Fruit fly (Drosophila melanogaster) whole organism, embryonic: ENCODE results near the gene Tsp29Fb.

Experiments used
- B-H1 ChIP-seq: fragments of 200-800 bp; sonication (Bioruptor generic); IDR thresholded peaks from 3 replicates; pipeline ENCODE4 v1.3.6; 2022; ENCODE audit warnings: missing biosample characterization, missing genetic modification characterization
- CG10147 ChIP-seq: fragments of 200-800 bp; sonication (Bioruptor generic); optimal IDR thresholded peaks from 2 replicates; lab custom pipeline; 2019; ENCODE audit warnings: missing biosample characterization, mild to moderate bottlenecking, missing genetic modification characterization, moderate library complexity
- CG10209 ChIP-seq: fragments of 200-800 bp; sonication (Bioruptor generic); optimal IDR thresholded peaks from 3 replicates; lab custom pipeline; 2017; ENCODE audit warnings: missing biosample characterization, mild to moderate bottlenecking, missing genetic modification characterization, missing genetic modification reagents
- CG10267 ChIP-seq: fragments of 200-800 bp; sonication (Bioruptor generic); optimal IDR thresholded peaks from 2 replicates; lab custom pipeline; 2018; ENCODE audit warnings: missing biosample characterization, mild to moderate bottlenecking, missing genetic modification characterization, moderate library complexity
- CG10321 ChIP-seq: fragments of 200-800 bp; sonication (Bioruptor generic); IDR thresholded peaks from 2 replicates; pipeline ENCODE4 v1.3.6; 2022; ENCODE audit warnings: missing biosample characterization, missing genetic modification characterization
- CG10543 ChIP-seq: fragments of 200-800 bp; sonication (Bioruptor generic); optimal IDR thresholded peaks from 3 replicates; lab custom pipeline; 2017; ENCODE audit warnings: missing biosample characterization, mild to moderate bottlenecking, missing genetic modification characterization, moderate library complexity
- CG11504 ChIP-seq: fragments of 200-800 bp; sonication (Bioruptor generic); optimal IDR thresholded peaks from 3 replicates; lab custom pipeline; 2019; ENCODE audit warnings: missing biosample characterization, mild to moderate bottlenecking, missing genetic modification characterization, moderate library complexity
- CG11696 ChIP-seq: fragments of 200-800 bp; sonication (Bioruptor generic); IDR thresholded peaks from 2 replicates; pipeline ENCODE4 v1.3.6; 2022; ENCODE audit warnings: missing biosample characterization, missing genetic modification characterization
- CG12155 ChIP-seq: fragments of 200-800 bp; sonication (Bioruptor generic); optimal IDR thresholded peaks from 3 replicates; lab custom pipeline; 2016; ENCODE audit warnings: missing biosample characterization, missing genetic modification characterization
- CG12391 ChIP-seq: fragments of 200-800 bp; sonication (Bioruptor generic); optimal IDR thresholded peaks from 3 replicates; lab custom pipeline; 2018; ENCODE audit warnings: missing biosample characterization, mild to moderate bottlenecking, missing genetic modification characterization, moderate library complexity
- CG13296 ChIP-seq: fragments of 200-800 bp; sonication (Bioruptor generic); optimal IDR thresholded peaks from 3 replicates; lab custom pipeline; 2018; ENCODE audit warnings: missing biosample characterization, mild to moderate bottlenecking, missing genetic modification characterization
- CG14014 ChIP-seq: fragments of 200-800 bp; sonication (Bioruptor generic); IDR thresholded peaks from 2 replicates; pipeline ENCODE4 v1.3.6; 2022; ENCODE audit warnings: missing biosample characterization, missing genetic modification characterization
- CG15514 ChIP-seq: fragments of 200-800 bp; sonication (Bioruptor generic); optimal IDR thresholded peaks from 3 replicates; lab custom pipeline; 2017; ENCODE audit warnings: missing biosample characterization, missing genetic modification characterization, mild to moderate bottlenecking, moderate library complexity, missing genetic modification reagents
- CG1603 ChIP-seq: fragments of 200-800 bp; sonication (Bioruptor generic); optimal IDR thresholded peaks from 2 replicates; lab custom pipeline; 2019; ENCODE audit warnings: missing biosample characterization, mild to moderate bottlenecking, missing genetic modification characterization, moderate library complexity
- CG16863 ChIP-seq: fragments of 200-800 bp; sonication (Bioruptor generic); optimal IDR thresholded peaks from 3 replicates; lab custom pipeline; 2016; ENCODE audit warnings: missing biosample characterization, missing genetic modification characterization
- CG18011 ChIP-seq: fragments of 200-800 bp; sonication (Bioruptor generic); optimal IDR thresholded peaks from 2 replicates; lab custom pipeline; 2017; ENCODE audit warnings: missing biosample characterization, missing genetic modification characterization, mild to moderate bottlenecking, moderate library complexity, missing genotype
- CG18619 ChIP-seq: fragments of 200-800 bp; sonication (Bioruptor generic); optimal IDR thresholded peaks from 3 replicates; lab custom pipeline; 2017; ENCODE audit warnings: missing biosample characterization, mild to moderate bottlenecking, missing genetic modification characterization
- CG2120 ChIP-seq: fragments of 200-800 bp; sonication (Bioruptor generic); optimal IDR thresholded peaks from 3 replicates; lab custom pipeline; 2016; ENCODE audit warnings: missing biosample characterization, missing genetic modification characterization
- CG6683 ChIP-seq: fragments of 200-800 bp; sonication (Bioruptor generic); optimal IDR thresholded peaks from 2 replicates; lab custom pipeline; 2017; ENCODE audit warnings: missing biosample characterization, mild to moderate bottlenecking, missing genetic modification characterization, missing genetic modification reagents
- CG7928 ChIP-seq: fragments of 200-800 bp; sonication (Bioruptor generic); optimal IDR thresholded peaks from 2 replicates; lab custom pipeline; 2017; ENCODE audit warnings: missing biosample characterization, mild to moderate bottlenecking, missing genetic modification characterization
- CG8281 ChIP-seq: fragments of 200-800 bp; sonication (Bioruptor generic); optimal IDR thresholded peaks from 2 replicates; lab custom pipeline; 2018; ENCODE audit warnings: missing biosample characterization, mild to moderate bottlenecking, missing genetic modification characterization, moderate library complexity
- CG8388 ChIP-seq: fragments of 200-800 bp; sonication (Bioruptor generic); optimal IDR thresholded peaks from 2 replicates; lab custom pipeline; 2019; ENCODE audit warnings: missing biosample characterization, mild to moderate bottlenecking, missing genetic modification characterization, moderate library complexity
- CG8944 ChIP-seq: fragments of 200-800 bp; sonication (Bioruptor generic); optimal IDR thresholded peaks from 3 replicates; lab custom pipeline; 2016; ENCODE audit warnings: missing biosample characterization, missing genetic modification characterization
- CG9609 ChIP-seq: fragments of 200-800 bp; sonication (Bioruptor generic); optimal IDR thresholded peaks from 3 replicates; lab custom pipeline; 2016; ENCODE audit warnings: missing biosample characterization, missing genetic modification characterization
- Chrac-16 ChIP-seq: fragments of 200-800 bp; sonication (Bioruptor generic); optimal IDR thresholded peaks from 3 replicates; lab custom pipeline; 2016; ENCODE audit warnings: missing biosample characterization, missing genetic modification characterization
- Dbx ChIP-seq: fragments of 200-800 bp; sonication (Bioruptor generic); IDR thresholded peaks from 3 replicates; pipeline ENCODE4 v1.3.6; 2022; ENCODE audit warnings: missing biosample characterization, missing genetic modification characterization
- Fer1 ChIP-seq: fragments of 200-800 bp; sonication (Bioruptor generic); optimal IDR thresholded peaks from 2 replicates; lab custom pipeline; 2017; ENCODE audit warnings: missing biosample characterization, mild to moderate bottlenecking, missing genetic modification characterization
- Hr51 ChIP-seq, 2 experiments: fragments of 200-800 bp; sonication (Bioruptor generic); optimal IDR thresholded peaks; 2 replicates in 1 of 2; 3 replicates in 1 of 2; lab custom pipeline; 2016 to 2018; ENCODE audit warnings: missing biosample characterization in 2 of 2, missing genetic modification characterization in 2 of 2, mild to moderate bottlenecking in 1 of 2, moderate library complexity in 1 of 2
- Max ChIP-seq: fragments of 200-800 bp; sonication (Bioruptor generic); optimal IDR thresholded peaks from 2 replicates; lab custom pipeline; 2016; ENCODE audit warnings: missing biosample characterization, mild to moderate bottlenecking, missing genetic modification characterization
- Med ChIP-seq: fragments of 200-800 bp; sonication (Bioruptor generic); peaks from one replicate; lab custom pipeline; 2016; ENCODE audit warnings: missing biosample characterization, missing genetic modification characterization, mild to moderate bottlenecking, inconsistent platforms, moderate library complexity
- Nf-YB ChIP-seq: fragments of 200-800 bp; sonication (Bioruptor generic); optimal IDR thresholded peaks from 3 replicates; lab custom pipeline; 2019; ENCODE audit warnings: missing biosample characterization, mild to moderate bottlenecking, missing genetic modification characterization, moderate library complexity
- Nf-YC ChIP-seq: fragments of 200-800 bp; optimal IDR thresholded peaks from 3 replicates; lab custom pipeline; 2019; ENCODE audit warnings: missing biosample characterization, mild to moderate bottlenecking, missing genetic modification characterization, moderate library complexity
- NfI ChIP-seq: fragments of 200-800 bp; sonication (Bioruptor generic); optimal IDR thresholded peaks from 3 replicates; lab custom pipeline; 2018; ENCODE audit warnings: missing biosample characterization, mild to moderate bottlenecking, missing genetic modification characterization, moderate library complexity
- Poxn ChIP-seq: fragments of 200-800 bp; sonication (Bioruptor generic); IDR thresholded peaks from 2 replicates; pipeline ENCODE4 v1.3.6; 2022; ENCODE audit warnings: missing biosample characterization, missing genetic modification characterization
- TFAM ChIP-seq: fragments of 200-800 bp; sonication (Bioruptor generic); optimal IDR thresholded peaks from 2 replicates; lab custom pipeline; 2017; ENCODE audit warnings: missing biosample characterization, missing genetic modification characterization, inconsistent platforms
- ac ChIP-seq: fragments of 200-800 bp; sonication (Bioruptor generic); optimal IDR thresholded peaks from 3 replicates; lab custom pipeline; 2017; ENCODE audit warnings: missing biosample characterization, mild to moderate bottlenecking, missing genetic modification characterization
- dm ChIP-seq: fragments of 200-800 bp; sonication (Bioruptor generic); optimal IDR thresholded peaks from 3 replicates; lab custom pipeline; 2016; ENCODE audit warnings: missing biosample characterization, missing genetic modification characterization
- dmrt99B ChIP-seq: fragments of 200-800 bp; sonication (Bioruptor generic); optimal IDR thresholded peaks from 2 replicates; lab custom pipeline; 2018; ENCODE audit warnings: missing biosample characterization, mild to moderate bottlenecking, missing genetic modification characterization, moderate library complexity
- dpn ChIP-seq, 2 experiments: fragments of 200-800 bp; sonication (Bioruptor generic); optimal IDR thresholded peaks; 3 replicates each; lab custom pipeline; 2016; ENCODE audit warnings: missing biosample characterization in 2 of 2, missing genetic modification characterization in 2 of 2
- ems ChIP-seq: fragments of 200-800 bp; sonication (Bioruptor generic); optimal IDR thresholded peaks from 3 replicates; lab custom pipeline; 2016; ENCODE audit warnings: missing biosample characterization, missing genetic modification characterization
- en ChIP-seq: fragments of 200-800 bp; sonication (Bioruptor generic); optimal IDR thresholded peaks from 2 replicates; lab custom pipeline; 2016; ENCODE audit warnings: missing biosample characterization, missing genetic modification characterization
- inv ChIP-seq: fragments of 200-800 bp; sonication (Bioruptor generic); IDR thresholded peaks from 2 replicates; pipeline ENCODE4 v1.3.6; 2022; ENCODE audit warnings: missing biosample characterization, missing genetic modification characterization; ENCODE audit not compliant: partially characterized antibody
- pan ChIP-seq, 4 experiments: fragments of >200 bp in 3 of 4; fragments of 200-800 bp in 1 of 4; sonication (Bioruptor generic) in 1 of 4; optimal IDR thresholded peaks in 3 of 4; IDR thresholded peaks in 1 of 4; 2 replicates each; pipeline versions ENCODE4 v1.3.6 to Lab custom; 2017 to 2022; ENCODE audit warnings: missing biosample characterization in 2 of 4, missing genetic modification characterization in 2 of 4, mixed read lengths in 1 of 4
- run ChIP-seq: fragments of 200-800 bp; sonication (Bioruptor generic); optimal IDR thresholded peaks from 3 replicates; lab custom pipeline; 2018; ENCODE audit warnings: missing biosample characterization, mild to moderate bottlenecking, missing genetic modification characterization
- seq ChIP-seq: fragments of 200-800 bp; sonication (Bioruptor generic); IDR thresholded peaks from 2 replicates; pipeline ENCODE4 v1.3.6; 2022; ENCODE audit warnings: missing biosample characterization, missing genetic modification characterization
- so ChIP-seq: fragments of 200-800 bp; sonication (Bioruptor generic); IDR thresholded peaks from 3 replicates; pipeline ENCODE4 v1.3.6; 2022; ENCODE audit warnings: missing biosample characterization, missing genetic modification characterization
- zfh1 ChIP-seq: fragments of 200-800 bp; sonication (Bioruptor generic); IDR thresholded peaks from 3 replicates; pipeline ENCODE4 v1.3.6; 2022; ENCODE audit warnings: missing biosample characterization, missing genetic modification characterization

Tsp29Fb gene

DNA sequence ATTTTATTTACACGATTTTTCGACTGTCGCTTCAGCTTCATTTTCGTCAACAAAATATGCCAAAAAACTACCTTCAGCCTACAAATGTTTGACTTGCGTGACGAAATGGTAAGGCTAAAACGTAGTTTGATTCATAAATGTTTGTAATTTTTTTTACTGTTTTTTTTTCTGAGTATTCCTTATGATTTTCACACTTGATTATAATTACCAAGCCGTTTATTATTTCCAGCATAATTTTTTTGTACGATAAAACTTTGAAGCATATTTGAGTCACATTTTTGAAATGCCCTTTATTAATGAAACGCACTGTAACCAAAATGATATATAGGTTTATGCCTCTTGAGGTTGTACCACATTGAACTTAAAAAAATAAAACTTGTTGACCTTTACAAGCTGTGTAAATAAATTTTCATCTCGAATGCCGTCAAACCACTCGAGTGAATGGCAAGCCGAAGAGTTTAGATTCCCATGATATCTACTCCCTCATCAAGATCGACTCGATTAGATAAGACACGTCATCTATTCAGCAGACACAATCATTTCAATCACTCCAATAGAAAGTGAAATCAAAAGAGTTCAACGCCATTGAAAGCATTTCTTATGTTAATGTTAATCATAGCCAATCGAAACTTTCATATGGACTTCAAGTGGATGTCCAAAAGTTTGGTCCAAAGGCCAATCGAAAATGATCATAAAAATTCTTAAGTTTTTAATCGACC lies 45.6 kb downstream of the Tsp29Fb start (continued):
- TF ChIP-seq CG12391 (tag; lab: Kevin White, UChicago): peak; percentile 53
- TF ChIP-seq CG10321 (GFP tag; lab: Robert Waterston, UW): no peak
- TF ChIP-seq CG14014 (GFP tag; lab: Robert Waterston, UW): peak; percentile 52; the same call in 1 of the 2 replicates
- TF ChIP-seq CG13296 (GFP tag; lab: Kevin White, UChicago): peak; percentile 63
- peak; percentile 2 for TF ChIP-seq CG18011
- peak; percentile 59 for TF ChIP-seq CG10209 (GFP tag; lab: Kevin White, UChicago)
- peak; percentile 29 for TF ChIP-seq CG12155
- peak; percentile 31; the same call in 1 of the 3 replicates for TF ChIP-seq Dbx (GFP tag; lab: Robert Waterston, UW)
- TF ChIP-seq NfI: peak; percentile 27
- TF ChIP-seq dm (GFP tag; lab: Kevin White, UChicago): peak; percentile 11
- peak; percentile 59 for TF ChIP-seq run (tag; lab: Kevin White, UChicago)
- peak; percentile 14 for TF ChIP-seq Max
- TF ChIP-seq Poxn (GFP tag; lab: Robert Waterston, UW): no peak
- peak; percentile 34 for TF ChIP-seq CG10267 (tag; lab: Kevin White, UChicago)
- TF ChIP-seq inv (GFP tag; lab: Robert Waterston, UW): no peak
- TF ChIP-seq CG16863 (GFP tag; lab: Kevin White, UChicago): peak; percentile 27
- peak; percentile 11 for TF ChIP-seq Nf-YB (GFP tag; lab: Kevin White, UChicago)
- TF ChIP-seq CG10147 (GFP tag; lab: Kevin White, UChicago): peak; percentile 50
- no peak for TF ChIP-seq pan (optimal IDR thresholded peaks at IDR 0.05; lab: Kevin White, UChicago)
- TF ChIP-seq pan (GFP tag; optimal IDR thresholded peaks at IDR 0.05 in 1 of 2, IDR thresholded peaks at IDR 0.05 in 1 of 2): peak in 1 of 2 experiments; percentile 60
- TF ChIP-seq CG10543 (GFP tag; lab: Kevin White, UChicago): peak; percentile 2
- peak; percentile 7 for TF ChIP-seq CG15514
- peak; percentile 27 for TF ChIP-seq Chrac-16 (GFP tag; lab: Kevin White, UChicago)
- peak; percentile 78 for TF ChIP-seq CG11504
- TF ChIP-seq CG11696 (GFP tag; lab: Robert Waterston, UW): peak; percentile 53
- TF ChIP-seq so (GFP tag; lab: Robert Waterston, UW): peak; percentile 70; the same call in 1 of the 3 replicates
- no peak for TF ChIP-seq CG9609 (GFP tag; lab: Kevin White, UChicago)
- no peak for TF ChIP-seq TFAM (GFP tag; lab: Kevin White, UChicago)
- TF ChIP-seq ac (GFP tag; lab: Kevin White, UChicago): no peak
- peak; percentile 34 to 61 for TF ChIP-seq dpn (GFP tag; optimal IDR thresholded peaks at IDR 0.05; lab: Kevin White, UChicago)
- peak; percentile 13 for TF ChIP-seq CG8944
- peak; percentile 32; the same call in 1 of the 2 replicates for TF ChIP-seq seq (GFP tag; lab: Robert Waterston, UW)
- TF ChIP-seq Hr51 (GFP tag; optimal IDR thresholded peaks at IDR 0.05; lab: Kevin White, UChicago): peak in 1 of 2 experiments; percentile 83
- no peak for TF ChIP-seq CG1603 (tag; lab: Kevin White, UChicago)
- peak; percentile 44 for TF ChIP-seq CG8281 (tag; lab: Kevin White, UChicago)
- peak; percentile 11 for TF ChIP-seq Nf-YC (tag; lab: Kevin White, UChicago)
- no peak for TF ChIP-seq zfh1 (GFP tag; lab: Robert Waterston, UW)
- peak; percentile 46 for TF ChIP-seq Fer1 (GFP tag; lab: Kevin White, UChicago)
- peak; percentile 31 for TF ChIP-seq CG8388 (GFP tag; lab: Kevin White, UChicago)
- TF ChIP-seq CG2120: peak; percentile 49
- TF ChIP-seq en (GFP tag; lab: Kevin White, UChicago): no peak
- TF ChIP-seq dmrt99B: peak; percentile 75
- peak; percentile 21 for TF ChIP-seq ems
- TF ChIP-seq CG18619 (GFP tag; lab: Kevin White, UChicago): peak; percentile 10
- peak; percentile 89 for TF ChIP-seq Med (GFP tag; lab: Kevin White, UChicago)
- 0 out of 3 replicates have a peak, but pooled peaks have one; percentile 24 for TF ChIP-seq B-H1 (GFP tag; lab: Robert Waterston, UW)
- peak; percentile 4 for TF ChIP-seq CG7928 (GFP tag; lab: Kevin White, UChicago)
- peak; percentile 4 for TF ChIP-seq CG6683 (GFP tag; lab: Kevin White, UChicago)
